Worm (Caenorhabditis elegans) whole organism, L1 larva: ENCODE measurements around the gene F17E9.4.

Experiments
- C34B4.2 ChIP-seq: sonication (generic microtip); optimal IDR thresholded peaks from 2 replicates; lab custom pipeline; 2017; ENCODE audit warnings: mild to moderate bottlenecking, missing genetic modification characterization, missing compliant biosample characterization
- F16B12.6 ChIP-seq: fragments of 150-350 bp; optimal IDR thresholded peaks from 2 replicates; lab custom pipeline; 2014; ENCODE audit warnings: missing biosample characterization, missing genetic modification characterization
- aha-1 ChIP-seq: fragments of 150-350 bp; optimal IDR thresholded peaks from 2 replicates; lab custom pipeline; 2014; ENCODE audit warnings: missing biosample characterization, missing genetic modification characterization
- ama-1 ChIP-seq: fragments of 150-350 bp; optimal IDR thresholded peaks from 2 replicates; lab custom pipeline; 2014
- ceh-63 ChIP-seq: fragments of 200-800 bp; sonication (Bioruptor generic); optimal IDR thresholded peaks from 2 replicates; lab custom pipeline; 2018; ENCODE audit warnings: mild to moderate bottlenecking, missing genetic modification characterization, missing compliant biosample characterization
- ceh-8 ChIP-seq: fragments of 200-800 bp; sonication (Bioruptor generic); optimal IDR thresholded peaks from 2 replicates; lab custom pipeline; 2018; ENCODE audit warnings: mild to moderate bottlenecking, missing genetic modification characterization, moderate library complexity, missing compliant biosample characterization
- ceh-82 ChIP-seq, 3 experiments: fragments of 150-350 bp in 1 of 3; sonication (generic microtip) in 2 of 3; optimal IDR thresholded peaks; 2 replicates each; lab custom pipeline; 2014 to 2017; ENCODE audit warnings: missing biosample characterization in 3 of 3, missing genetic modification characterization in 3 of 3
- ceh-88 ChIP-seq: fragments of 200-800 bp; sonication (Bioruptor generic); IDR thresholded peaks from 2 replicates; pipeline ENCODE4 v1.3.6; 2022; ENCODE audit warnings: missing genetic modification characterization, missing compliant biosample characterization
- ces-1 ChIP-seq: fragments of 150-350 bp; optimal IDR thresholded peaks from 2 replicates; lab custom pipeline; 2014; ENCODE audit warnings: missing biosample characterization, missing genetic modification reagents, missing genetic modification characterization
- egl-13 ChIP-seq: sonication (generic microtip); optimal IDR thresholded peaks from 2 replicates; lab custom pipeline; 2016; ENCODE audit warnings: missing genotype, missing genetic modification reagents, missing genetic modification characterization, missing compliant biosample characterization
- egl-27 ChIP-seq, 2 experiments: fragments of 150-350 bp in 1 of 2; sonication (generic microtip); optimal IDR thresholded peaks; 3 replicates each; lab custom pipeline; 2017 to 2018; ENCODE audit warnings: missing biosample characterization in 2 of 2, missing genetic modification characterization in 2 of 2, missing genetic modification reagents in 2 of 2
- elt-3 ChIP-seq, 6 experiments: fragments of 150-350 bp in 1 of 6; sonication (generic microtip); optimal IDR thresholded peaks; 2 replicates each; lab custom pipeline; 2017 to 2018; ENCODE audit warnings: missing biosample characterization in 6 of 6, missing genetic modification characterization in 6 of 6, inconsistent platforms in 1 of 6
- ets-5 ChIP-seq: fragments of 200-800 bp; sonication (Bioruptor generic); IDR thresholded peaks from 2 replicates; pipeline ENCODE4 v1.3.6; 2022; ENCODE audit warnings: missing genetic modification characterization, missing compliant biosample characterization
- fkh-4 ChIP-seq: sonication (generic microtip); optimal IDR thresholded peaks from 2 replicates; lab custom pipeline; 2016; ENCODE audit warnings: missing compliant biosample characterization, missing genetic modification characterization, borderline replicate concordance
- fkh-8 ChIP-seq: sonication (generic microtip); optimal IDR thresholded peaks from 2 replicates; lab custom pipeline; 2016; ENCODE audit warnings: mild to moderate bottlenecking, missing genetic modification characterization, missing compliant biosample characterization
- grh-1 ChIP-seq: fragments of 200-800 bp; sonication (Bioruptor generic); IDR thresholded peaks from 2 replicates; pipeline ENCODE4 v1.3.6; 2022; ENCODE audit warnings: missing genetic modification reagents, missing genetic modification characterization, missing compliant biosample characterization
- hlh-17 ChIP-seq: fragments of 200-800 bp; sonication (Bioruptor generic); optimal IDR thresholded peaks from 2 replicates; lab custom pipeline; 2018; ENCODE audit warnings: missing genetic modification characterization, mild to moderate bottlenecking, missing compliant biosample characterization, moderate library complexity, borderline replicate concordance
- hpl-2 ChIP-seq: fragments of 150-350 bp; optimal IDR thresholded peaks from 2 replicates; lab custom pipeline; 2014; ENCODE audit warnings: missing biosample characterization, missing genetic modification reagents, missing genetic modification characterization
- lin-14 ChIP-seq: fragments of 200-800 bp; sonication (Bioruptor generic); optimal IDR thresholded peaks from 2 replicates; lab custom pipeline; 2018; ENCODE audit warnings: mild to moderate bottlenecking, missing genetic modification characterization, moderate library complexity, missing compliant biosample characterization
- lin-39 ChIP-seq: fragments of 150-350 bp; optimal IDR thresholded peaks from 2 replicates; lab custom pipeline; 2014; ENCODE audit warnings: missing biosample characterization, missing genetic modification reagents, missing genetic modification characterization
- lir-3 ChIP-seq: sonication (generic microtip); optimal IDR thresholded peaks from 2 replicates; lab custom pipeline; 2016; ENCODE audit warnings: mild to moderate bottlenecking, missing genetic modification characterization, moderate library complexity, missing compliant biosample characterization; ENCODE audit not compliant: poor library complexity
- lsy-2 ChIP-seq, 2 experiments: fragments of 150-350 bp; optimal IDR thresholded peaks; 2 replicates each; lab custom pipeline; 2014; ENCODE audit warnings: missing biosample characterization in 2 of 2, missing genetic modification characterization in 2 of 2
- mab-9 ChIP-seq: fragments of 200-800 bp; sonication (Bioruptor generic); IDR thresholded peaks from 2 replicates; pipeline ENCODE4 v1.3.6; 2022; ENCODE audit warnings: missing genetic modification reagents, missing genetic modification characterization, missing compliant biosample characterization
- mdl-1 ChIP-seq, 2 experiments: fragments of 150-350 bp; optimal IDR thresholded peaks; 2 replicates each; lab custom pipeline; 2014 to 2017; ENCODE audit warnings: missing biosample characterization in 2 of 2, missing genetic modification characterization in 2 of 2, inconsistent platforms in 1 of 2
- mef-2 ChIP-seq: fragments of 150-350 bp; optimal IDR thresholded peaks from 2 replicates; lab custom pipeline; 2014; ENCODE audit warnings: missing biosample characterization, missing genetic modification characterization
- nhr-11 ChIP-seq: fragments of 150-350 bp; optimal IDR thresholded peaks from 2 replicates; lab custom pipeline; 2014; ENCODE audit warnings: missing biosample characterization, missing genetic modification characterization
- nhr-12 ChIP-seq: sonication (generic microtip); optimal IDR thresholded peaks from 2 replicates; lab custom pipeline; 2017; ENCODE audit warnings: missing biosample characterization, missing genetic modification characterization
- nhr-19 ChIP-seq: fragments of 200-800 bp; sonication (Bioruptor generic); conservative IDR thresholded peaks from 2 replicates; pipeline ENCODE4 v1.3.6; 2022; ENCODE audit warnings: missing genetic modification characterization, missing compliant biosample characterization
- nhr-20 ChIP-seq: sonication (generic microtip); optimal IDR thresholded peaks from 2 replicates; lab custom pipeline; 2016; ENCODE audit warnings: mild to moderate bottlenecking, missing genetic modification characterization, missing compliant biosample characterization
- nhr-237 ChIP-seq: fragments of 150-350 bp; optimal IDR thresholded peaks from 2 replicates; lab custom pipeline; 2014; ENCODE audit warnings: missing biosample characterization, missing genetic modification characterization
- nhr-28 ChIP-seq: fragments of 150-350 bp; optimal IDR thresholded peaks from 2 replicates; lab custom pipeline; 2014; ENCODE audit warnings: missing biosample characterization, missing genetic modification characterization
- nhr-47 ChIP-seq: sonication (generic microtip); optimal IDR thresholded peaks from 2 replicates; lab custom pipeline; 2016; ENCODE audit warnings: mild to moderate bottlenecking, missing genetic modification characterization, moderate library complexity, missing compliant biosample characterization
- nhr-71 ChIP-seq: sonication (generic microtip); optimal IDR thresholded peaks from 2 replicates; lab custom pipeline; 2016; ENCODE audit warnings: mild to moderate bottlenecking, missing genetic modification characterization, moderate library complexity, missing compliant biosample characterization
- nhr-76 ChIP-seq: sonication (generic microtip); optimal IDR thresholded peaks from 2 replicates; lab custom pipeline; 2017; ENCODE audit warnings: missing biosample characterization, missing genetic modification characterization
- nhr-77 ChIP-seq: fragments of 150-350 bp; optimal IDR thresholded peaks from 2 replicates; lab custom pipeline; 2014; ENCODE audit warnings: missing biosample characterization, missing genetic modification characterization
- nhr-84 ChIP-seq: sonication (generic microtip); optimal IDR thresholded peaks from 2 replicates; lab custom pipeline; 2017; ENCODE audit warnings: missing biosample characterization, missing genetic modification characterization
- nhr-85 ChIP-seq: sonication (generic microtip); peaks from one replicate; lab custom pipeline; 2016; ENCODE audit warnings: missing genetic modification characterization, inconsistent platforms, missing compliant biosample characterization
- nhr-90 ChIP-seq: sonication (generic microtip); optimal IDR thresholded peaks from 2 replicates; lab custom pipeline; 2016; ENCODE audit warnings: mild to moderate bottlenecking, missing genetic modification characterization, missing compliant biosample characterization; ENCODE audit not compliant: poor library complexity
- pax-3 ChIP-seq: fragments of 200-800 bp; sonication (Bioruptor generic); optimal IDR thresholded peaks from 2 replicates; lab custom pipeline; 2018; ENCODE audit warnings: mild to moderate bottlenecking, missing genetic modification characterization, moderate library complexity, missing compliant biosample characterization
- skn-1 ChIP-seq: fragments of 150-350 bp; optimal IDR thresholded peaks from 2 replicates; lab custom pipeline; 2014; ENCODE audit warnings: missing biosample characterization, missing genetic modification characterization
- snpc-4 ChIP-seq: fragments of 150-350 bp; optimal IDR thresholded peaks from 2 replicates; lab custom pipeline; 2014; ENCODE audit warnings: missing biosample characterization, missing genetic modification characterization
- snu-23 ChIP-seq: sonication (generic microtip); optimal IDR thresholded peaks from 2 replicates; lab custom pipeline; 2016; ENCODE audit warnings: missing genetic modification characterization, missing compliant biosample characterization
- sox-4 ChIP-seq: sonication (generic microtip); optimal IDR thresholded peaks from 2 replicates; lab custom pipeline; 2016; ENCODE audit warnings: missing genetic modification characterization, missing compliant biosample characterization
- sptf-1 ChIP-seq: fragments of 150-350 bp; optimal IDR thresholded peaks from 2 replicates; lab custom pipeline; 2014; ENCODE audit warnings: missing biosample characterization, missing genetic modification characterization
- tbx-2 ChIP-seq: sonication (generic microtip); optimal IDR thresholded peaks from 2 replicates; lab custom pipeline; 2016; ENCODE audit warnings: missing genetic modification characterization, missing compliant biosample characterization
- tlp-1 ChIP-seq: fragments of 150-350 bp; optimal IDR thresholded peaks from 2 replicates; lab custom pipeline; 2014; ENCODE audit warnings: missing biosample characterization, missing genetic modification characterization
- xbp-1 ChIP-seq: sonication (generic microtip); optimal IDR thresholded peaks from 2 replicates; lab custom pipeline; 2016; ENCODE audit warnings: missing genetic modification characterization, missing compliant biosample characterization
- zag-1 ChIP-seq: fragments of 150-350 bp; optimal IDR thresholded peaks from 2 replicates; lab custom pipeline; 2014; ENCODE audit warnings: missing biosample characterization, missing genetic modification characterization
- zip-4 ChIP-seq: fragments of 200-800 bp; sonication (Bioruptor generic); optimal IDR thresholded peaks from 2 replicates; lab custom pipeline; 2018; ENCODE audit warnings: mild to moderate bottlenecking, missing genetic modification characterization, moderate library complexity, missing compliant biosample characterization
- ztf-11 ChIP-seq, 2 experiments: sonication (generic microtip); optimal IDR thresholded peaks; 2 replicates each; lab custom pipeline; 2016 to 2017; ENCODE audit warnings: missing genetic modification characterization in 2 of 2, missing biosample characterization in 1 of 2, missing compliant biosample characterization in 1 of 2
- ztf-4 ChIP-seq: fragments of 150-350 bp; optimal IDR thresholded peaks from 2 replicates; lab custom pipeline; 2014; ENCODE audit warnings: missing biosample characterization, missing genetic modification characterization

The F17E9.4 gene

DNA sequence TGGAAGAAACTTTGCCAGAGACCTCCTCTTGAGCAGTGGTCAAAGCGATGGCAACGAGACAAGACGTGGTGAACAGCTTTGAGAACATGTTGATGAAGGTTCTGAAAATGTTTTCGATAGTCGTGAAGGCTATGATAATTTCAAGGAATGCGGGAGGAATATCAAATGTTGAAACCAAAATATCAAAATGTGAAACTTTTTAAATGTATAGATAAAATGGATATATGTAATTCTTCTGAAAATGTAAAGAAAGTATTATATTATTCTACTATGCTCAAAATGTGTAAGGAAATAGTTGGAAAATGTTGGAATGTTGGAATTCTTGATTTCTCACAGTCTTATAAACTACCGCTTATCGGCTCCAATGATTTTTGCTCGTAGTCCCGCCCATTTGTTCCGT, 21.0 kb downstream of the F17E9.4 start, which contains the start of gene D2096.6:
TSS of gene D2096.6 (minus strand) at position 101 of the 400 bp plus-strand sequence.
- no peak for TF ChIP-seq nhr-77
- no peak for TF ChIP-seq fkh-8 (tag; lab: Kevin White, UChicago)
- no peak for TF ChIP-seq ets-5 (GFP tag; lab: Robert Waterston, UW)
- TF ChIP-seq nhr-19 (GFP tag; lab: Robert Waterston, UW), result no peak
- no peak for TF ChIP-seq tlp-1 (tag; lab: Kevin White, UChicago)
- no peak for TF ChIP-seq nhr-76 (tag; lab: Kevin White, UChicago)

DNA sequence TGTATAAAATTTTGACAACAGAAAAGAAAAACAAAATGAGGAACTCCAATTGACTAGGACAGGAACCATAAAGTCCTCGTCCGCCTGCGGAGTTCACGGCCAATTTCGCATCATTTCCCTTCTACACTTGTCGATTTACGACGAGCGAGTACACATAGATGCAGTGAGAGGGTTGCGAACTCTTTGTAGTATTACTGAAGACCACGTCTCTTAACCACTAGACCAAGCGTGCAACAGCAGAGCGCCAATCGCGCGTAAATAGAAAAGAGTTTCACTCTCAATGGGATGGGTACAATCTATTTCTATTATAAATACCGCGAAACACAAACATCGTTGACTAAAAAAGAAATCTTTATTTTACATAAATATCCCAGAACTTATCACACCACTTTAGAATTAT, 27.2 kb downstream of the F17E9.4 start:
- TF ChIP-seq egl-27 (tag; optimal IDR thresholded peaks at IDR 0.05; lab: Kevin White, UChicago) (peak in 1 of 2 experiments; percentile 2), ama-1 (lab: Kevin White, UChicago) (peak; percentile 88), lin-39 (no peak), zip-4 (peak; percentile 44), pax-3 (tag; lab: Kevin White, UChicago) (peak; percentile 49), skn-1 (tag; lab: Kevin White, UChicago) (peak; percentile 67), nhr-84 (tag; lab: Kevin White, UChicago) (no peak), ceh-8 (GFP tag; lab: Kevin White, UChicago) (no peak), sptf-1 (tag; lab: Kevin White, UChicago) (no peak), ztf-4 (tag; lab: Kevin White, UChicago) (peak; percentile 53), nhr-90 (peak; percentile 87), snu-23 (GFP tag; lab: Kevin White, UChicago) (peak; percentile 95), snpc-4 (tag; lab: Kevin White, UChicago) (peak; percentile 51), ceh-63 (GFP tag; lab: Kevin White, UChicago) (peak; percentile 37), hpl-2 (GFP tag; lab: Kevin White, UChicago) (peak; percentile 76), lsy-2 (tag; optimal IDR thresholded peaks at IDR 0.05; lab: Kevin White, UChicago) (peak; percentile 77 to 87), lin-14 (GFP tag; lab: Kevin White, UChicago) (peak; percentile 83), F16B12.6 (tag; lab: Kevin White, UChicago) (peak; percentile 20), nhr-20 (tag; lab: Kevin White, UChicago) (peak; percentile 91), ceh-82 (tag; optimal IDR thresholded peaks at IDR 0.05; lab: Kevin White, UChicago) (peak; percentile 48 to 88 (median 67)), tbx-2 (tag; lab: Kevin White, UChicago) (peak; percentile 76), mab-9 (GFP tag; lab: Robert Waterston, UW) (peak; percentile 73), egl-13 (tag; lab: Kevin White, UChicago) (peak; percentile 55), nhr-71 (tag; lab: Kevin White, UChicago) (peak; percentile 91), nhr-11 (no peak), C34B4.2 (tag; lab: Kevin White, UChicago) (no peak), grh-1 (GFP tag; lab: Robert Waterston, UW) (0 out of 2 replicates have a peak, but pooled peaks have one; percentile 11), zag-1 (tag; lab: Kevin White, UChicago) (no peak), mef-2 (no peak), fkh-4 (tag; lab: Kevin White, UChicago) (no peak), hlh-17 (no peak), ces-1 (GFP tag; lab: Kevin White, UChicago) (no peak), aha-1 (tag; lab: Kevin White, UChicago) (no peak), nhr-76 (tag; lab: Kevin White, UChicago) (no peak), nhr-85 (peak; percentile 81), lir-3 (tag; lab: Kevin White, UChicago) (peak; percentile 61), nhr-237 (tag; lab: Kevin White, UChicago) (peak; percentile 56), ceh-88 (GFP tag; lab: Robert Waterston, UW) (peak; percentile 63), xbp-1 (tag; lab: Kevin White, UChicago) (peak; percentile 85), elt-3 (tag; optimal IDR thresholded peaks at IDR 0.05; lab: Kevin White, UChicago) (peak in 2 of 6 experiments; percentile 52 to 55), mdl-1 (tag; optimal IDR thresholded peaks at IDR 0.05; lab: Kevin White, UChicago) (peak in 1 of 2 experiments; percentile 82), nhr-47 (tag; lab: Kevin White, UChicago) (peak; percentile 85), ztf-11 (tag; optimal IDR thresholded peaks at IDR 0.05; lab: Kevin White, UChicago) (peak in 1 of 2 experiments; percentile 27), nhr-28 (tag; lab: Kevin White, UChicago) (no peak), nhr-12 (tag; lab: Kevin White, UChicago) (no peak), sox-4 (tag; lab: Kevin White, UChicago) (peak; percentile 50)
